Worm (Caenorhabditis elegans) whole organism, L4 larva: ENCODE results near the gene sod-4.

Experiments
- ama-1 ChIP-seq: fragments of 150-350 bp; optimal IDR thresholded peaks from 2 replicates; lab custom pipeline; 2014; ENCODE audit warnings: inconsistent platforms, mixed read lengths
- ceh-82 ChIP-seq: sonication (generic microtip); optimal IDR thresholded peaks from 2 replicates; lab custom pipeline; 2017; ENCODE audit warnings: missing biosample characterization, missing genetic modification characterization
- egl-43 ChIP-seq: fragments of 200-800 bp; sonication (Bioruptor generic); IDR thresholded peaks from 2 replicates; pipeline ENCODE4 v1.3.6; 2022; ENCODE audit warnings: missing genetic modification reagents, missing genetic modification characterization, missing compliant biosample characterization
- hif-1 ChIP-seq, 2 experiments: sonication (generic microtip); optimal IDR thresholded peaks; 2 replicates each; lab custom pipeline; 2016 to 2017; ENCODE audit warnings: missing compliant biosample characterization in 2 of 2, missing genetic modification characterization in 2 of 2, missing genetic modification reagents in 2 of 2, missing genotype in 2 of 2, mild to moderate bottlenecking in 1 of 2
- lin-15B ChIP-seq: fragments of 150-350 bp; sonication (generic microtip); optimal IDR thresholded peaks from 3 replicates; lab custom pipeline; 2014; ENCODE audit warnings: missing biosample characterization, missing genetic modification characterization
- mdl-1 ChIP-seq, 2 experiments: fragments of 150-350 bp in 1 of 2; sonication (generic microtip) in 1 of 2; optimal IDR thresholded peaks; 2 replicates each; lab custom pipeline; 2014 to 2017; ENCODE audit warnings: missing biosample characterization in 2 of 2, missing genetic modification characterization in 2 of 2
- mxl-2 ChIP-seq: fragments of 200-800 bp; sonication (Bioruptor generic); conservative IDR thresholded peaks from 2 replicates; pipeline ENCODE4 v1.3.6; 2022; ENCODE audit warnings: missing genetic modification reagents, missing genetic modification characterization, missing compliant biosample characterization
- nhr-48 ChIP-seq: sonication (generic microtip); optimal IDR thresholded peaks from 2 replicates; lab custom pipeline; 2016; ENCODE audit warnings: mild to moderate bottlenecking, missing genetic modification characterization, missing compliant biosample characterization
- nhr-76 ChIP-seq: fragments of 150-350 bp; optimal IDR thresholded peaks from 2 replicates; lab custom pipeline; 2014; ENCODE audit warnings: missing biosample characterization, missing genetic modification characterization
- skn-1 ChIP-seq: fragments of 150-350 bp; optimal IDR thresholded peaks from 2 replicates; lab custom pipeline; 2014; ENCODE audit warnings: missing biosample characterization, missing genetic modification characterization
- unc-62 ChIP-seq, 3 experiments: fragments of 150-350 bp in 1 of 3; sonication (generic microtip); optimal IDR thresholded peaks in 2 of 3; peaks in 1 of 3; 1 replicate in 1 of 3; 2 replicates in 2 of 3; lab custom pipeline; 2014 to 2017; ENCODE audit warnings: missing biosample characterization in 3 of 3, missing genetic modification characterization in 3 of 3, missing genetic modification reagents in 3 of 3, missing genotype in 1 of 3

- TF ChIP-seq nhr-76 (tag; lab: Kevin White, UChicago) (no peak), skn-1 (tag; lab: Kevin White, UChicago) (no peak), mxl-2 (GFP tag; lab: Robert Waterston, UW) (no peak), mdl-1 (tag; optimal IDR thresholded peaks at IDR 0.05; lab: Kevin White, UChicago) (no peak), hif-1 (tag; optimal IDR thresholded peaks at IDR 0.05; lab: Kevin White, UChicago) (no peak), ama-1 (lab: Kevin White, UChicago) (no peak), ceh-82 (tag; lab: Kevin White, UChicago) (no peak), unc-62 (GFP tag; optimal IDR thresholded peaks at IDR 0.05 in 1 of 2; lab: Kevin White, UChicago) (no peak), unc-62 (tag; optimal IDR thresholded peaks at IDR 0.05; lab: Kevin White, UChicago) (no peak), egl-43 (GFP tag; lab: Robert Waterston, UW) (no peak), nhr-48 (no peak), lin-15B (tag; lab: Kevin White, UChicago) (no peak)
These were observed 37.2 kb downstream of the sod-4 start for ce11 chrIII:9462785-9463467.
